Fruit fly (Drosophila melanogaster): ENCODE measurements around the gene Ir85a.
A peak's percentile ranks its signal among the peaks of the same experiment; 100 is the strongest.

Gene Ir85a

DNA sequence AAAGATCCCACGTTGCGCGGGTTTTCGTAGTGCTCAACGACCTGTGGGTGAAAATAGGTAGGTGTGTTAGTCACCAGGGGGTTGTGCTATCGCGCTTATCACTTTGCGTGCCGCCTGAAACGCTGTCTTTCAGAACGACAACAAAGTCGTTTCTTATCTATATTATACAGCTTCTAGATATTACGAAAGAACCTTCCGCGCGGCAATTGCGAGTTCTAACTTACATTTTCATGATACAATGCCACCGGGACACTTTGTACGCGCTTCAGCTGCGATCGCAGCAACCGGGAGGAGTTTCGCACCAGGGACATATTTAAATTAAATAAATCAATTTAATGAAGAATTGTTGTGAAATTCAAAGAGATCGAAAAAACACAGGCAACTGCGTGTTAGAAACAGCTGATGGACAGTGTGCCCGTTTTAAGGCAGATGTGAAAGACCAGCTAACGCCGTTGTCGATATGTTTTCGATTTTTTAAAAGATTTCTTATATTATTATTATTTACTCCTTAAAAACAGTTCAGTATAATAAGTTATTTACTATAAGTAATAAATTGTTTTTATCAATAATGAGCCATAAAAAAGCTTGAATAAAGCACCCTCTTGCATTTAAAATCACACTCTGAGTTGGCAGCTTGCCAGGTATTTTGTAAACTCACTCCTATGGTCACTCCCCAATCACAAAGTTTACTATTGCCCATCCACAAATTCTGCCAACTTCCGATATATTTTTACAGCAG, 29.4 kb downstream of the Ir85a start, which contains the start of the genes IscU and CG8379 (continued):
- TF ChIP-seq stwl (tag; optimal IDR thresholded peaks at IDR 0.05) = peak; percentile 92
- no peak for TF ChIP-seq CG4707 (GFP tag; optimal IDR thresholded peaks at IDR 0.05)
- TF ChIP-seq kni (GFP tag; optimal IDR thresholded peaks at IDR 0.05) = no peak
- peak; percentile 3 for TF ChIP-seq CG3407 (GFP tag; optimal IDR thresholded peaks at IDR 0.05)
- no peak for TF ChIP-seq odd (GFP tag; optimal IDR thresholded peaks at IDR 0.05)
- TF ChIP-seq Aef1 (GFP tag; IDR thresholded peaks at IDR 0.05) = no peak
- TF ChIP-seq pros (GFP tag; optimal IDR thresholded peaks at IDR 0.05) = no peak
- no peak for TF ChIP-seq NC2α (GFP tag; optimal IDR thresholded peaks at IDR 0.05)
- no peak for TF ChIP-seq nerfin-2 (GFP tag; IDR thresholded peaks at IDR 0.05; ENCODE audit: partially characterized antibody)
- TF ChIP-seq sisA (GFP tag; IDR thresholded peaks at IDR 0.05) = no peak
- no peak for TF ChIP-seq CG8388 (GFP tag; optimal IDR thresholded peaks at IDR 0.05)
- no peak for TF ChIP-seq esg (GFP tag; conservative IDR thresholded peaks at IDR 0.05)
- TF ChIP-seq shn (GFP tag; optimal IDR thresholded peaks at IDR 0.05) = no peak
- TF ChIP-seq grn (GFP tag; optimal IDR thresholded peaks at IDR 0.05) = no peak
- no peak for TF ChIP-seq mld (GFP tag; IDR thresholded peaks at IDR 0.05; ENCODE audit: partially characterized antibody)
- TF ChIP-seq CG9215 (GFP tag; IDR thresholded peaks at IDR 0.05) = no peak
- no peak for TF ChIP-seq CG14441 (GFP tag; IDR thresholded peaks at IDR 0.05)
- TF ChIP-seq HHEX (GFP tag; optimal IDR thresholded peaks at IDR 0.05) = no peak
- TF ChIP-seq btn (GFP tag; optimal IDR thresholded peaks at IDR 0.05) = no peak
- TF ChIP-seq Dfd (GFP tag; optimal IDR thresholded peaks at IDR 0.05) = no peak
- TF ChIP-seq Dll (GFP tag; IDR thresholded peaks at IDR 0.05; ENCODE audit: partially characterized antibody) = peak; percentile 81
- no peak for TF ChIP-seq CG3163 (GFP tag; optimal IDR thresholded peaks at IDR 0.05)
- no peak for TF ChIP-seq CG6272 (GFP tag; IDR thresholded peaks at IDR 0.05)
- TF ChIP-seq br (optimal IDR thresholded peaks at IDR 0.05) = no peak
- TF ChIP-seq ind (GFP tag; optimal IDR thresholded peaks at IDR 0.05) = no peak
- no peak for TF ChIP-seq CG9876 (GFP tag; optimal IDR thresholded peaks at IDR 0.05)
- no peak for TF ChIP-seq Hr3 (GFP tag; optimal IDR thresholded peaks at IDR 0.05)
- TF ChIP-seq lola (GFP tag; optimal IDR thresholded peaks at IDR 0.05) = peak in 1 of 3 experiments; percentile 18
- TF ChIP-seq eyg (GFP tag; optimal IDR thresholded peaks at IDR 0.05) = no peak
- no peak for TF ChIP-seq Eip74EF (GFP tag; optimal IDR thresholded peaks at IDR 0.05)
- no peak for TF ChIP-seq CG4730 (GFP tag; IDR thresholded peaks at IDR 0.05)
- no peak for TF ChIP-seq hth (optimal IDR thresholded peaks at IDR 0.05)
- no peak for TF ChIP-seq CG7786 (GFP tag; optimal IDR thresholded peaks at IDR 0.05)
- no peak for TF ChIP-seq klu (GFP tag; IDR thresholded peaks at IDR 0.05)
- TF ChIP-seq CG7963 (GFP tag; IDR thresholded peaks at IDR 0.05; ENCODE audit: partially characterized antibody) = no peak
- peak; percentile 71 for TF ChIP-seq MESR4 (GFP tag; optimal IDR thresholded peaks at IDR 0.05)
- no peak for TF ChIP-seq CG6654 (GFP tag; optimal IDR thresholded peaks at IDR 0.05)
- TF ChIP-seq yki (optimal IDR thresholded peaks at IDR 0.05) = no peak
- peak; percentile 63; the same call in 2 of the 3 replicates for TF ChIP-seq CG16813 (GFP tag; IDR thresholded peaks at IDR 0.05; ENCODE audit: partially characterized antibody)
- no peak for TF ChIP-seq sens-2 (GFP tag; IDR thresholded peaks at IDR 0.05)
- no peak for TF ChIP-seq Hmr (GFP tag; optimal IDR thresholded peaks at IDR 0.05)
- no peak for TF ChIP-seq Abd-B (GFP tag; optimal IDR thresholded peaks at IDR 0.05)
- no peak for TF ChIP-seq Fer2 (tag; optimal IDR thresholded peaks at IDR 0.05)
- no peak for TF ChIP-seq CG12744 (GFP tag; optimal IDR thresholded peaks at IDR 0.05)
- TF ChIP-seq CG34224 (GFP tag; IDR thresholded peaks at IDR 0.05; ENCODE audit: partially characterized antibody) = peak; percentile 77; the same call in 2 of the 3 replicates
- no peak for TF ChIP-seq CG12942 (GFP tag; optimal IDR thresholded peaks at IDR 0.05)
- no peak for TF ChIP-seq Sox100B (GFP tag; optimal IDR thresholded peaks at IDR 0.05)
- no peak for TF ChIP-seq wor (GFP tag; IDR thresholded peaks at IDR 0.05)
- no peak for TF ChIP-seq CG12155 (GFP tag; optimal IDR thresholded peaks at IDR 0.05)
- TF ChIP-seq vvl (GFP tag; IDR thresholded peaks at IDR 0.05) = no peak

All from whole organism, embryonic.